Worm (Caenorhabditis elegans): ENCODE measurements around the gene T09F3.7.

The T09F3.7 gene

DNA sequence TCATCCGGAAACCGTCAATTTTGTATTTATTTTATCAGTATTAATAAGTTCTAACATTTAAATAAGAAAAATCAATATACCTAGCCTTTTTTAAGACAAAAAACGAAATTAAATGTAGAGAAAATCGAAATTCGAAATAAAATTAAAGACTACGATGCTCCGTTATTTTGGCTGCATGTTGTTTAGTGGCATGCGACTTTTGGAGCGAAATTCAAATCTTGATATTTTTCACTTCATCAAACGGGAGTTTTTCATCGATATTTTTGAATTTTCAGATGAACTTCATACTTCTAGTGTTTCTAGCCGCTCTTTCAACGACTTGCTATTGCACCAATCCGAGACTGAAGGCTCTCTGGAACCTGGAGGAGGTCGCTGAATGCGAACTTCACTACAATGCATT is 40.5 kb upstream of the T09F3.7 start, which contains the start of gene C07E3.9:
Gene C07E3.9 (plus strand): TSS at position 270 of the 400 bp plus-strand sequence.
- no peak for TF ChIP-seq F57A8.1 (GFP tag; optimal IDR thresholded peaks at IDR 0.05)
- TF ChIP-seq somi-1 (GFP tag; optimal IDR thresholded peaks at IDR 0.05), result no peak
- TF ChIP-seq attf-3 (GFP tag; conservative IDR thresholded peaks at IDR 0.05), result peak; percentile 90
- TF ChIP-seq snpc-1.1 (tag; optimal IDR thresholded peaks at IDR 0.05; ENCODE audit: insufficient read depth), result no peak
- no peak for TF ChIP-seq lin-40 (tag; optimal IDR thresholded peaks at IDR 0.05)
- TF ChIP-seq nhr-120 (GFP tag; IDR thresholded peaks at IDR 0.05), result no peak
- TF ChIP-seq tlf-1 (GFP tag; optimal IDR thresholded peaks at IDR 0.05), result no peak
- no peak for TF ChIP-seq dpff-1 (tag; optimal IDR thresholded peaks at IDR 0.05)
- no peak for TF ChIP-seq ceh-27 (GFP tag; optimal IDR thresholded peaks at IDR 0.05)
- peak; percentile 66 for TF ChIP-seq dpl-1 (GFP tag; optimal IDR thresholded peaks at IDR 0.05)
- no peak for TF ChIP-seq Y53G8AR.9 (GFP tag; conservative IDR thresholded peaks at IDR 0.05)
- no peak for TF ChIP-seq zim-3 (tag; optimal IDR thresholded peaks at IDR 0.05)
- peak; percentile 79 for TF ChIP-seq lin-54 (GFP tag; optimal IDR thresholded peaks at IDR 0.05)
- TF ChIP-seq tbp1 (GFP tag; optimal IDR thresholded peaks at IDR 0.05), result no peak
- TF ChIP-seq lin-35 (GFP tag; optimal IDR thresholded peaks at IDR 0.05), result peak in 1 of 3 experiments; percentile 58
- TF ChIP-seq lin-26 (GFP tag; IDR thresholded peaks at IDR 0.05), result no peak
- no peak for TF ChIP-seq tbx-9 (tag; optimal IDR thresholded peaks at IDR 0.05; ENCODE audit: borderline replicate concordance)
- TF ChIP-seq ccch-3 (GFP tag; optimal IDR thresholded peaks at IDR 0.05), result no peak
- peak; percentile 53 for TF ChIP-seq efl-1 (GFP tag; optimal IDR thresholded peaks at IDR 0.05)

DNA sequence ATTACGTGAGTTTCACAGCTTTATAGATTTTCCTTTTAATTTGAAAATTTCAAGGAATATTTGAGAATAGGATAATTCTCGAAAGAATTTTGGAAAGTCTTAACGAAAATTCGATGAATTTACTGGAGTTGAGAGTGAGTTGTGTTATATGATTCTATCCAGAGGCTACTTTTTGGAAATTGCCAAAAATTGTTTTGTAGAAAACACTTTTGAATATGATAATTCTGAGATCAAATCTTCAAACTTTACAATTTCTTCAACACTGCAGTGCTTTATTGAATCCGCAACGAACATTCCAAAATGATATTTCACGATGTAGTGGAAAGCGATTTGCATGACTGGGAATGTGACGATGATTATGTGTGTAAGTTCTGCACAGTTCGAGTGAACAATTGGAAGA is 39.0 kb upstream of the T09F3.7 start, which contains the start of gene C07E3.8:
Gene C07E3.8 (plus strand): TSS at position 301 of the 400 bp plus-strand sequence.
- TF ChIP-seq hlh-12 (tag; optimal IDR thresholded peaks at IDR 0.05) (no peak), sptf-2 (GFP tag; optimal IDR thresholded peaks at IDR 0.05) (no peak), tlf-1 (GFP tag; optimal IDR thresholded peaks at IDR 0.05) (no peak)

DNA sequence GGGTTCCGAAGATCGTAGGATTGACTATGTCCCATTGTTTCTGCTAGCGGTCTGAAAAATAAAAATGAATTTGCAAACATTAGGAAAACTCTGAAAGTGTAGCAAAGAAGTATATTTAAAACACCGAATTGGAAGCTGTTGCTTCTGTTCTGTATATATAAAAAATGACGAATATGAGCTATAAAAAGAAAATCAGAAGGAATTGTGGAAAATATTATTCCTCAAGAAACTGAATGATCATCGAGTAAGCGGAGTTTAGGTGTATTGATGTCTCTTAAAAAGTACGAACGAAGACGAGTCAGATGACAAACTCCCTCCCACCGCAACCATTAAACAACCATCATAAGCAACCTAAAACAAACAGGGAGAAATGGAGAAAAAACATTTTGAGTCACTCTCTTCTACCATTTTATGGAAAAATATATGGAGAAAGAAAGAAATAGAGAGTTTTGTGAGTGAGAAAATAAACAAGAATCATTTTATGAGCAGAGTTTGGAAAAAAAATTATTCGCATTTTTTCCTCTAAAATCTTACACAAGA is 33.4 kb upstream of the T09F3.7 start, which contains the start of gene C07E3.3:
Gene C07E3.3 (minus strand): TSS at position 51 of the 540 bp plus-strand sequence.
- TF ChIP-seq let-607 (tag; optimal IDR thresholded peaks at IDR 0.05) (no peak), cebp-1 (GFP tag; IDR thresholded peaks at IDR 0.05) (no peak), cebp-1 (tag; optimal IDR thresholded peaks at IDR 0.05) (no peak), Y56A3A.18 (GFP tag; IDR thresholded peaks at IDR 0.05) (no peak), hsf-1 (GFP tag; IDR thresholded peaks at IDR 0.05) (no peak), ztf-18 (tag; optimal IDR thresholded peaks at IDR 0.05) (no peak), F57C9.4 (tag; optimal IDR thresholded peaks at IDR 0.05) (no peak), ekl-4 (GFP tag; IDR thresholded peaks at IDR 0.05) (no peak), hmg-20 (GFP tag; IDR thresholded peaks at IDR 0.05) (no peak), snpc-1.1 (tag; optimal IDR thresholded peaks at IDR 0.05; ENCODE audit: insufficient read depth) (no peak), aptf-2 (GFP tag; conservative IDR thresholded peaks at IDR 0.05) (no peak)

DNA sequence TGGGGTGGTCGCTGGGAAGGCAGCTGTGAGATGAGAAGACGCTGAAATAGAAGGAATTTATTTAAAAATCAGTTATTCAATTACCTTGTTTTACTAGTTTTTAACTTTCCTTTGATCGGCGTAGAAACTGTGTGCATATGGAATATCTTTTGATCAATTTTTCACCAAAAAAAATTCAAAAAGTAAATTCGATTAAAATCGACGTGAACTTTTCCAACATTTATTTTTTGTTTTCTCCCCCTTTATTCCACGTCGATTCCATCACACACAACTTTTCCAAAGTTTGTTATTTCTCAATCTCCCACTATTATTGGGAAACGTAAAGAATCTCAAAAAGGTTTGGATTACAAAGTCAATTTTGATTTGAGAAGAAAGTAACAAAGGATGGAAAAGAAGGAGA is 30.5 kb upstream of the T09F3.7 start, which contains the start of gene C07E3.4:
Gene C07E3.4 (plus strand): TSS at position 301 of the 400 bp plus-strand sequence.
- TF ChIP-seq ztf-25 (GFP tag; IDR thresholded peaks at IDR 0.05), result no peak
- no peak for TF ChIP-seq madf-3 (GFP tag; IDR thresholded peaks at IDR 0.05)
- TF ChIP-seq nhr-27 (tag; optimal IDR thresholded peaks at IDR 0.05), result no peak
- TF ChIP-seq lsl-1 (GFP tag; optimal IDR thresholded peaks at IDR 0.05), result no peak

Measured in whole organism, young adult.